Worm (Caenorhabditis elegans): ENCODE results near the gene R12B2.2.

The R12B2.2 gene

ce11 chrIII:5813501-5813900, 6.7 kb downstream of the R12B2.2 start:
- TF ChIP-seq mml-1 (tag; optimal IDR thresholded peaks at IDR 0.05), result no peak
- TF ChIP-seq fos-1 (tag; optimal IDR thresholded peaks at IDR 0.05), result no peak
- TF ChIP-seq egl-27 (tag; optimal IDR thresholded peaks at IDR 0.05), result no peak

ce11 chrIII:5814098-5814497, 7.3 kb downstream of the R12B2.2 start:
- TF ChIP-seq elt-2 (tag; optimal IDR thresholded peaks at IDR 0.05) (peak; percentile 74), pha-4 (tag; optimal IDR thresholded peaks at IDR 0.05) (peak; percentile 43), nhr-11 (tag; optimal IDR thresholded peaks at IDR 0.05) (no peak), pqm-1 (tag; optimal IDR thresholded peaks at IDR 0.05) (peak; percentile 59)

- no peak for TF ChIP-seq hmg-11 (tag; optimal IDR thresholded peaks at IDR 0.05)
- TF ChIP-seq fkh-10 (GFP tag; optimal IDR thresholded peaks at IDR 0.05), result no peak
- TF ChIP-seq nhr-25 (tag; optimal IDR thresholded peaks at IDR 0.05), result peak; percentile 40
- TF ChIP-seq nhr-43 (tag; optimal IDR thresholded peaks at IDR 0.05; ENCODE audit: poor library complexity, severe bottlenecking), result peak; percentile 38
- TF ChIP-seq nfya-1 (tag; optimal IDR thresholded peaks at IDR 0.05; ENCODE audit: insufficient read depth), result peak; percentile 26
- TF ChIP-seq elt-2 (tag; optimal IDR thresholded peaks at IDR 0.05), result peak; percentile 12
- TF ChIP-seq jun-1 (tag; optimal IDR thresholded peaks at IDR 0.05), result no peak
- TF ChIP-seq nhr-237 (tag; optimal IDR thresholded peaks at IDR 0.05), result no peak
- TF ChIP-seq nhr-28 (tag; optimal IDR thresholded peaks at IDR 0.05), result no peak
- no peak for TF ChIP-seq egl-5 (tag; optimal IDR thresholded peaks at IDR 0.05)
Measured at ce11 chrIII:5814799-5815198, 8.0 kb downstream of the R12B2.2 start, which contains the start of gene R12B2.7. TSS of gene R12B2.7 (plus strand) at chrIII:5815045.

ce11 chrIII:5815932-5816331, 9.1 kb downstream of the R12B2.2 start, which contains the start of gene sma-4:
TSS of gene sma-4 (plus strand) at chrIII:5816232.
- TF ChIP-seq hmg-11 (tag; optimal IDR thresholded peaks at IDR 0.05) (no peak), lin-15B (tag; optimal IDR thresholded peaks at IDR 0.05) (no peak), nhr-23 (tag; optimal IDR thresholded peaks at IDR 0.05) (no peak), ztf-11 (tag; optimal IDR thresholded peaks at IDR 0.05) (no peak), zag-1 (tag; optimal IDR thresholded peaks at IDR 0.05) (no peak), R02D3.7 (tag; optimal IDR thresholded peaks at IDR 0.05) (no peak), elt-1 (tag; optimal IDR thresholded peaks at IDR 0.05) (no peak), snpc-4 (tag; optimal IDR thresholded peaks at IDR 0.05) (no peak), fkh-10 (GFP tag; optimal IDR thresholded peaks at IDR 0.05) (no peak), nhr-77 (tag; optimal IDR thresholded peaks at IDR 0.05) (no peak), nhr-43 (tag; optimal IDR thresholded peaks at IDR 0.05; ENCODE audit: poor library complexity, severe bottlenecking) (no peak), lin-39 (tag; optimal IDR thresholded peaks at IDR 0.05) (no peak), nhr-25 (tag; optimal IDR thresholded peaks at IDR 0.05) (no peak), ama-1 (optimal IDR thresholded peaks at IDR 0.05) (no peak), fos-1 (tag; optimal IDR thresholded peaks at IDR 0.05) (no peak)

ce11 chrIII:5822816-5823215, 16.0 kb downstream of the R12B2.2 start:
- TF ChIP-seq eor-1 (tag; optimal IDR thresholded peaks at IDR 0.05) (no peak), nhr-67 (tag; optimal IDR thresholded peaks at IDR 0.05) (no peak), nhr-12 (tag; optimal IDR thresholded peaks at IDR 0.05) (no peak), nfya-1 (tag; optimal IDR thresholded peaks at IDR 0.05; ENCODE audit: insufficient read depth) (no peak), pqm-1 (tag; optimal IDR thresholded peaks at IDR 0.05) (no peak), aly-2 (tag; optimal IDR thresholded peaks at IDR 0.05) (no peak), lin-39 (tag; optimal IDR thresholded peaks at IDR 0.05) (no peak), jun-1 (tag; optimal IDR thresholded peaks at IDR 0.05) (no peak), ceh-16 (tag; optimal IDR thresholded peaks at IDR 0.05) (no peak), mml-1 (tag; optimal IDR thresholded peaks at IDR 0.05) (no peak), unc-39 (tag; optimal IDR thresholded peaks at IDR 0.05) (no peak), snpc-4 (tag; optimal IDR thresholded peaks at IDR 0.05) (no peak)

- TF ChIP-seq fkh-10 (GFP tag; optimal IDR thresholded peaks at IDR 0.05) (no peak), nhr-43 (tag; optimal IDR thresholded peaks at IDR 0.05; ENCODE audit: poor library complexity, severe bottlenecking) (no peak), nfya-1 (tag; optimal IDR thresholded peaks at IDR 0.05; ENCODE audit: insufficient read depth) (no peak), nhr-28 (tag; optimal IDR thresholded peaks at IDR 0.05) (no peak), elt-2 (tag; optimal IDR thresholded peaks at IDR 0.05) (no peak), hmg-11 (tag; optimal IDR thresholded peaks at IDR 0.05) (no peak), daf-12 (tag; optimal IDR thresholded peaks at IDR 0.05) (no peak), ztf-11 (tag; optimal IDR thresholded peaks at IDR 0.05) (no peak), nhr-76 (tag; optimal IDR thresholded peaks at IDR 0.05) (no peak), mml-1 (tag; optimal IDR thresholded peaks at IDR 0.05) (no peak), fkh-2 (tag; optimal IDR thresholded peaks at IDR 0.05) (no peak), ceh-16 (tag; optimal IDR thresholded peaks at IDR 0.05) (no peak)
Measured at ce11 chrIII:5823617-5824016, 16.8 kb downstream of the R12B2.2 start, which contains the start of gene R12B2.8. TSS of gene R12B2.8 (plus strand) at chrIII:5823917.
